Fruit fly (Drosophila melanogaster): ENCODE measurements around the gene btd.

Gene btd

DNA sequence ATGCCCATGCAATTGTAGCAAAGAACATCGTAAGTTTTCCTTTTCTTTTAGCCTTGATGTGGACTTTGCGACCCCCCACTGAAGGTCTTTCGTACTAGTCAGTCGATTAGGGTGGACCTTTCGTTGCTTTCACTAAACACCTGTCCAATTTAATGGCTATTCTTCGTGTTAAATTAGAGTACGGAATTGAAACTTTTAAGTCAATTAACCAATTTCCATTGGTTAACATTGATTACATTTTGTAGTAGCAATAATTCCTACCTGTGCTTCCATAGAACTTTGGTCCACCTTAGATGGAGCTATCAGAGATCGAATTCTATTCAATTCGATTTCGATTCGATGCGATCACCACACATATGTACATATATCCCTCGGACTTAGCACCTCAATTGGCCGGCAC lies 29.6 kb upstream of the btd start (continued):
- TF ChIP-seq CG18599 (GFP tag; optimal IDR thresholded peaks at IDR 0.05) = no peak
- TF ChIP-seq CG11695 (GFP tag; IDR thresholded peaks at IDR 0.05) = peak; percentile 37; the same call in 1 of the 3 replicates
- no peak for TF ChIP-seq YL-1 (GFP tag; optimal IDR thresholded peaks at IDR 0.05)
- peak; percentile 75 for TF ChIP-seq CG17359 (tag; optimal IDR thresholded peaks at IDR 0.05)
- peak; percentile 33; the same call in 1 of the 2 replicates for TF ChIP-seq CG32767 (GFP tag; IDR thresholded peaks at IDR 0.05)
- TF ChIP-seq ab (GFP tag; optimal IDR thresholded peaks at IDR 0.05) = no peak
- no peak for TF ChIP-seq CG5180 (GFP tag; optimal IDR thresholded peaks at IDR 0.05)
- TF ChIP-seq gfzf (GFP tag; optimal IDR thresholded peaks at IDR 0.05) = no peak
- no peak for TF ChIP-seq CG16813 (GFP tag; IDR thresholded peaks at IDR 0.05; ENCODE audit: partially characterized antibody)
- TF ChIP-seq Sin3A (optimal IDR thresholded peaks at IDR 0.05) = no peak
- peak; percentile 52 for TF ChIP-seq Meics (GFP tag; optimal IDR thresholded peaks at IDR 0.05)
- TF ChIP-seq Dref (GFP tag; IDR thresholded peaks at IDR 0.05) = no peak
- TF ChIP-seq CG18619 (GFP tag; optimal IDR thresholded peaks at IDR 0.05) = peak; percentile 25
- no peak for TF ChIP-seq prd (optimal IDR thresholded peaks at IDR 0.05)
- TF ChIP-seq prd (GFP tag; IDR thresholded peaks at IDR 0.05) = 0 out of 3 replicates have a peak, but pooled peaks have one; percentile 37
- peak; percentile 38 for TF ChIP-seq Nf-YB (GFP tag; optimal IDR thresholded peaks at IDR 0.05)
- TF ChIP-seq repo (GFP tag; optimal IDR thresholded peaks at IDR 0.05) = peak; percentile 22
- TF ChIP-seq E2f1 (GFP tag; IDR thresholded peaks at IDR 0.05) = no peak
- TF ChIP-seq CG6683 (GFP tag; optimal IDR thresholded peaks at IDR 0.05) = no peak
- no peak for TF ChIP-seq ap (GFP tag; IDR thresholded peaks at IDR 0.05)
- TF ChIP-seq Bteb2 (GFP tag; optimal IDR thresholded peaks at IDR 0.05) = no peak
- TF ChIP-seq chn (GFP tag; optimal IDR thresholded peaks at IDR 0.05) = no peak
- peak; percentile 49 for TF ChIP-seq Ssrp (tag; optimal IDR thresholded peaks at IDR 0.05)
- TF ChIP-seq Optix (GFP tag; IDR thresholded peaks at IDR 0.05) = 0 out of 3 replicates have a peak, but pooled peaks have one; percentile 14
- TF ChIP-seq CG10979 (tag; optimal IDR thresholded peaks at IDR 0.05) = peak; percentile 54
- peak; percentile 31 for TF ChIP-seq az2 (GFP tag; optimal IDR thresholded peaks at IDR 0.05)
- TF ChIP-seq chif (GFP tag; optimal IDR thresholded peaks at IDR 0.05) = peak; percentile 25 to 26
- no peak for TF ChIP-seq Nf-YC (tag; optimal IDR thresholded peaks at IDR 0.05)
- peak; percentile 44; the same call in 1 of the 2 replicates for TF ChIP-seq Ada2b (GFP tag; IDR thresholded peaks at IDR 0.05)
- TF ChIP-seq HLH4C (GFP tag; IDR thresholded peaks at IDR 0.05; ENCODE audit: partially characterized antibody) = no peak
- no peak for TF ChIP-seq CG10565 (GFP tag; optimal IDR thresholded peaks at IDR 0.05)
- TF ChIP-seq Doc3 (GFP tag; IDR thresholded peaks at IDR 0.05; ENCODE audit: partially characterized antibody) = no peak
- no peak for TF ChIP-seq croc (GFP tag; conservative IDR thresholded peaks at IDR 0.05)
- no peak; the same call in 1 of the 2 replicates for TF ChIP-seq E2f2 (GFP tag; IDR thresholded peaks at IDR 0.05)
- TF ChIP-seq CG3065 (GFP tag; optimal IDR thresholded peaks at IDR 0.05) = no peak
- 0 out of 3 replicates have a peak, but pooled peaks have one; percentile 45 for TF ChIP-seq dysf (GFP tag; IDR thresholded peaks at IDR 0.05)
- peak; percentile 37 for TF ChIP-seq ewg (GFP tag; optimal IDR thresholded peaks at IDR 0.05)
- no peak for TF ChIP-seq Atf3 (GFP tag; optimal IDR thresholded peaks at IDR 0.05)
- no peak for TF ChIP-seq nom (GFP tag; optimal IDR thresholded peaks at IDR 0.05)
- no peak for TF ChIP-seq CG31388 (GFP tag; optimal IDR thresholded peaks at IDR 0.05)
- no peak for TF ChIP-seq CG6791 (GFP tag; IDR thresholded peaks at IDR 0.05; ENCODE audit: partially characterized antibody)
- no peak for TF ChIP-seq HLHmδ (GFP tag; optimal IDR thresholded peaks at IDR 0.05)
- TF ChIP-seq wdn (GFP tag; IDR thresholded peaks at IDR 0.05) = no peak
- peak; percentile 13 for TF ChIP-seq dmrt11E (tag; optimal IDR thresholded peaks at IDR 0.05)
- TF ChIP-seq danr (GFP tag; IDR thresholded peaks at IDR 0.05) = no peak
- TF ChIP-seq TFAM (GFP tag; optimal IDR thresholded peaks at IDR 0.05) = no peak
- 0 out of 2 replicates have a peak, but pooled peaks have one; percentile 29 for TF ChIP-seq seq (GFP tag; IDR thresholded peaks at IDR 0.05)
- TF ChIP-seq CG4360 (GFP tag; IDR thresholded peaks at IDR 0.05) = no peak
- TF ChIP-seq Fer2 (tag; optimal IDR thresholded peaks at IDR 0.05) = no peak
- TF ChIP-seq kah (GFP tag; optimal IDR thresholded peaks at IDR 0.05) = no peak
- no peak for TF ChIP-seq nau (GFP tag; optimal IDR thresholded peaks at IDR 0.05)
